Fruit fly (Drosophila melanogaster): ENCODE measurements around the gene CG17919.

CG17919 gene

DNA sequence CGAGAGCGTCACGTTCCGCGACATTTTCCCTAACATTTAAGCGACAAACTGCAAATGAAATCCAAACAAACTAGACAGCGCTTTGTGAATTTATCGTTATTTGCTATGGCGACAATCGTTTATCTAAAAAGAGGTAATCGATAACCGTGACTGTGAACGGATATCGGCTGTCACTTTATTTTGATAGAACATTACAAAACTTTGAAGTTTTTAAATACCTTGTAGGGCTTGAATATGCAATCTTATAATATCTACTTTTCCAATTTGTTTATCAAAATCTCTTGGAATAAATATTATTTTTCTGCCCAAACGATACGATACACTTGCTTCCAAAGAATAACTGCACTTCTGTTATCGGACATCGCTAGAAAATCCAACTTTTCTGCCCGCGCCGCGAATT, 36.3 kb downstream of the CG17919 start, which contains the start of the genes CG1024 and TfIIFalpha (continued):
- TF ChIP-seq Camta (GFP tag; optimal IDR thresholded peaks at IDR 0.05) = no peak
- TF ChIP-seq CG11247 (GFP tag; IDR thresholded peaks at IDR 0.05) = no peak
- TF ChIP-seq CG8924 (tag; optimal IDR thresholded peaks at IDR 0.05) = no peak
- TF ChIP-seq al (GFP tag; IDR thresholded peaks at IDR 0.05) = no peak
- no peak for TF ChIP-seq CG6683 (GFP tag; optimal IDR thresholded peaks at IDR 0.05)
- TF ChIP-seq Fer2 (tag; optimal IDR thresholded peaks at IDR 0.05) = no peak
- no peak for TF ChIP-seq CG4404 (GFP tag; IDR thresholded peaks at IDR 0.05)
- peak; percentile 50 for TF ChIP-seq phol (tag; optimal IDR thresholded peaks at IDR 0.05)
- no peak for TF ChIP-seq Atf3 (GFP tag; optimal IDR thresholded peaks at IDR 0.05)
- no peak for TF ChIP-seq Lim3 (GFP tag; IDR thresholded peaks at IDR 0.05)
- TF ChIP-seq Gsc (GFP tag; IDR thresholded peaks at IDR 0.05) = no peak
- TF ChIP-seq cad (GFP tag; optimal IDR thresholded peaks at IDR 0.05) = no peak
- no peak for TF ChIP-seq lov (optimal IDR thresholded peaks at IDR 0.05)
- no peak for TF ChIP-seq lov (GFP tag; IDR thresholded peaks at IDR 0.05)
- TF ChIP-seq Atf6 (GFP tag; IDR thresholded peaks at IDR 0.05) = 0 out of 2 replicates have a peak, but pooled peaks have one; percentile 9
- TF ChIP-seq CG12155 (GFP tag; optimal IDR thresholded peaks at IDR 0.05) = peak; percentile 32
- TF ChIP-seq sob (GFP tag; IDR thresholded peaks at IDR 0.05) = 0 out of 2 replicates have a peak, but pooled peaks have one; percentile 31
- TF ChIP-seq CG13424 (tag; optimal IDR thresholded peaks at IDR 0.05) = peak; percentile 27
- TF ChIP-seq MESR4 (GFP tag; optimal IDR thresholded peaks at IDR 0.05) = peak; percentile 8
- TF ChIP-seq Fer1 (GFP tag; optimal IDR thresholded peaks at IDR 0.05) = peak; percentile 20
- TF ChIP-seq CG43689 (GFP tag; IDR thresholded peaks at IDR 0.05) = no peak
- TF ChIP-seq CG2116 (GFP tag; optimal IDR thresholded peaks at IDR 0.05) = peak; percentile 90
- TF ChIP-seq Oaz (GFP tag; IDR thresholded peaks at IDR 0.05) = no peak
- peak; percentile 86 for TF ChIP-seq CG6791 (GFP tag; IDR thresholded peaks at IDR 0.05; ENCODE audit: partially characterized antibody)
- no peak for TF ChIP-seq dysf (GFP tag; IDR thresholded peaks at IDR 0.05)
- no peak for TF ChIP-seq gem (tag; optimal IDR thresholded peaks at IDR 0.05)
- no peak for TF ChIP-seq prd (optimal IDR thresholded peaks at IDR 0.05)
- no peak for TF ChIP-seq prd (GFP tag; IDR thresholded peaks at IDR 0.05)
- TF ChIP-seq CG10543 (GFP tag; optimal IDR thresholded peaks at IDR 0.05) = no peak
- TF ChIP-seq CG9437 (GFP tag; optimal IDR thresholded peaks at IDR 0.05) = no peak
- TF ChIP-seq run (tag; optimal IDR thresholded peaks at IDR 0.05) = no peak
- no peak for TF ChIP-seq NC2α (GFP tag; optimal IDR thresholded peaks at IDR 0.05)
- TF ChIP-seq CG18764 (GFP tag; optimal IDR thresholded peaks at IDR 0.05) = no peak
- TF ChIP-seq fru (optimal IDR thresholded peaks at IDR 0.05) = no peak
- TF ChIP-seq Sox100B (GFP tag; optimal IDR thresholded peaks at IDR 0.05) = no peak
- no peak for TF ChIP-seq tio (GFP tag; optimal IDR thresholded peaks at IDR 0.05)
- TF ChIP-seq Hr78 (GFP tag; optimal IDR thresholded peaks at IDR 0.05) = no peak
- TF ChIP-seq CG7357 (GFP tag; IDR thresholded peaks at IDR 0.05) = no peak
- no peak for TF ChIP-seq ken (GFP tag; IDR thresholded peaks at IDR 0.05)
- no peak for TF ChIP-seq Hmx (GFP tag; optimal IDR thresholded peaks at IDR 0.05)
- no peak for TF ChIP-seq CG1602 (GFP tag; optimal IDR thresholded peaks at IDR 0.05)
- TF ChIP-seq Hmr (GFP tag; optimal IDR thresholded peaks at IDR 0.05) = no peak
- no peak for TF ChIP-seq CG8388 (GFP tag; optimal IDR thresholded peaks at IDR 0.05)
- no peak for TF ChIP-seq ewg (GFP tag; optimal IDR thresholded peaks at IDR 0.05)
- no peak for TF ChIP-seq Optix (GFP tag; IDR thresholded peaks at IDR 0.05)
- no peak for TF ChIP-seq BtbVII (GFP tag; optimal IDR thresholded peaks at IDR 0.05)
- TF ChIP-seq Antp (GFP tag; optimal IDR thresholded peaks at IDR 0.05) = no peak
- peak; percentile 98 for TF ChIP-seq CG3995 (GFP tag; optimal IDR thresholded peaks at IDR 0.05)
- no peak for TF ChIP-seq B-H2 (GFP tag; optimal IDR thresholded peaks at IDR 0.05)
- no peak for TF ChIP-seq Hand (GFP tag; optimal IDR thresholded peaks at IDR 0.05)
- peak; percentile 36 for TF ChIP-seq CG12391 (tag; optimal IDR thresholded peaks at IDR 0.05)
- TF ChIP-seq CG15601 (tag; optimal IDR thresholded peaks at IDR 0.05) = no peak

All from whole organism, embryonic.